Worm (Caenorhabditis elegans) whole organism, midembryonic: ENCODE measurements around the gene ZK666.12.

Source experiments
- ztf-23 ChIP-seq: fragments of 200-800 bp; sonication (Bioruptor generic); IDR thresholded peaks from 2 replicates; pipeline ENCODE4 v1.3.6; 2022; ENCODE audit warnings: missing genetic modification reagents, missing genetic modification characterization, missing compliant biosample characterization
- ztf-29 ChIP-seq: fragments of 200-800 bp; sonication (Bioruptor generic); IDR thresholded peaks from 2 replicates; pipeline ENCODE4 v1.3.6; 2022; ENCODE audit warnings: missing genetic modification reagents, missing genetic modification characterization, missing compliant biosample characterization

- TF ChIP-seq ztf-29 (GFP tag; lab: Robert Waterston, UW) (no peak), ztf-23 (GFP tag; lab: Robert Waterston, UW) (no peak)
Observed at ce11 chrII:10530907-10531306, 34.9 kb downstream of the ZK666.12 start.
